Worm (Caenorhabditis elegans) whole organism, L4 larva: ENCODE measurements around the gene oac-1.

ENCODE experiments used
- F26F4.8 ChIP-seq: fragments of 200-800 bp; sonication (Bioruptor generic); conservative IDR thresholded peaks from 2 replicates; pipeline ENCODE4 v1.3.6; 2022; ENCODE audit warnings: missing genetic modification characterization, missing compliant biosample characterization
- F49E8.2 ChIP-seq: sonication (generic microtip); optimal IDR thresholded peaks from 2 replicates; lab custom pipeline; 2016; ENCODE audit warnings: missing compliant biosample characterization, mild to moderate bottlenecking, missing genetic modification characterization, borderline replicate concordance
- Y105C5A.15 ChIP-seq: fragments of 200-800 bp; sonication (Bioruptor generic); IDR thresholded peaks from 2 replicates; pipeline ENCODE4 v1.3.6; 2022; ENCODE audit warnings: missing genetic modification characterization, missing compliant biosample characterization
- Y5F2A.4 ChIP-seq: fragments of 200-800 bp; sonication (Bioruptor generic); optimal IDR thresholded peaks from 2 replicates; lab custom pipeline; 2018; ENCODE audit warnings: mild to moderate bottlenecking, missing genetic modification characterization, missing compliant biosample characterization
- ZK337.2 ChIP-seq: fragments of 200-800 bp; sonication (Bioruptor generic); IDR thresholded peaks from 2 replicates; pipeline ENCODE4 v1.3.6; 2022; ENCODE audit warnings: missing genetic modification reagents, missing genetic modification characterization, missing compliant biosample characterization
- ceh-28 ChIP-seq: fragments of 150-350 bp; optimal IDR thresholded peaks from 2 replicates; lab custom pipeline; 2014; ENCODE audit warnings: missing biosample characterization, missing genetic modification reagents, missing genetic modification characterization
- ceh-32 ChIP-seq: sonication (generic microtip); optimal IDR thresholded peaks from 2 replicates; lab custom pipeline; 2016; ENCODE audit warnings: mild to moderate bottlenecking, missing genetic modification characterization, missing compliant biosample characterization; ENCODE audit not compliant: poor library complexity
- ceh-62 ChIP-seq: sonication (generic microtip); optimal IDR thresholded peaks from 2 replicates; lab custom pipeline; 2017; ENCODE audit warnings: missing biosample characterization, missing genetic modification characterization
- ceh-82 ChIP-seq: sonication (generic microtip); optimal IDR thresholded peaks from 2 replicates; lab custom pipeline; 2017; ENCODE audit warnings: missing biosample characterization, missing genetic modification characterization
- ces-1 ChIP-seq: fragments of 150-350 bp; sonication (generic microtip); optimal IDR thresholded peaks from 4 replicates; lab custom pipeline; 2014; ENCODE audit warnings: missing biosample characterization, missing genetic modification reagents, missing genetic modification characterization
- cey-2 ChIP-seq: sonication (generic microtip); optimal IDR thresholded peaks from 3 replicates; lab custom pipeline; 2017; ENCODE audit warnings: missing genetic modification characterization, mild to moderate bottlenecking, missing compliant biosample characterization, antibody characterized with exemption, borderline replicate concordance; ENCODE audit not compliant: insufficient read depth
- daf-8 ChIP-seq: fragments of 200-800 bp; sonication (Bioruptor generic); IDR thresholded peaks from 2 replicates; pipeline ENCODE4 v1.3.6; 2022; ENCODE audit warnings: missing genetic modification characterization, missing compliant biosample characterization
- egl-43 ChIP-seq: fragments of 200-800 bp; sonication (Bioruptor generic); IDR thresholded peaks from 2 replicates; pipeline ENCODE4 v1.3.6; 2022; ENCODE audit warnings: missing genetic modification reagents, missing genetic modification characterization, missing compliant biosample characterization
- fkh-10 ChIP-seq: fragments of 150-350 bp; optimal IDR thresholded peaks from 2 replicates; lab custom pipeline; 2014; ENCODE audit warnings: missing biosample characterization, missing genetic modification reagents, missing genetic modification characterization
- hlh-30 ChIP-seq: sonication (generic microtip); optimal IDR thresholded peaks from 2 replicates; lab custom pipeline; 2017; ENCODE audit warnings: antibody characterized with exemption, mild to moderate bottlenecking, missing genetic modification characterization, missing compliant biosample characterization; ENCODE audit not compliant: insufficient read depth
- jun-1 ChIP-seq: fragments of 150-350 bp; optimal IDR thresholded peaks from 2 replicates; lab custom pipeline; 2014; ENCODE audit warnings: missing biosample characterization, missing genetic modification reagents, missing genetic modification characterization
- lim-7 ChIP-seq: fragments of 200-800 bp; sonication (Bioruptor generic); IDR thresholded peaks from 2 replicates; pipeline ENCODE4 v1.3.6; 2022; ENCODE audit warnings: missing genetic modification characterization, missing compliant biosample characterization
- lin-13 ChIP-seq: fragments of 150-350 bp; optimal IDR thresholded peaks from 2 replicates; lab custom pipeline; 2014; ENCODE audit warnings: missing biosample characterization, missing genetic modification reagents, missing genetic modification characterization
- lin-29 ChIP-seq: fragments of 200-800 bp; sonication (Bioruptor generic); IDR thresholded peaks from 2 replicates; pipeline ENCODE4 v1.3.6; 2022; ENCODE audit warnings: missing genetic modification reagents, missing genetic modification characterization, missing compliant biosample characterization
- lir-3 ChIP-seq: sonication (generic microtip); optimal IDR thresholded peaks from 2 replicates; lab custom pipeline; 2016; ENCODE audit warnings: mild to moderate bottlenecking, missing genetic modification characterization, missing compliant biosample characterization
- lsy-2 ChIP-seq, 2 experiments: fragments of 150-350 bp in 1 of 2; sonication (generic microtip) in 1 of 2; optimal IDR thresholded peaks; 2 replicates each; lab custom pipeline; 2014 to 2017; ENCODE audit warnings: missing biosample characterization in 2 of 2, missing genetic modification characterization in 2 of 2
- madf-9 ChIP-seq: fragments of 200-800 bp; sonication (Bioruptor generic); conservative IDR thresholded peaks from 2 replicates; pipeline ENCODE4 v1.3.6; 2022; ENCODE audit warnings: missing genetic modification reagents, missing genetic modification characterization, missing compliant biosample characterization
- mdl-1 ChIP-seq, 2 experiments: fragments of 150-350 bp in 1 of 2; sonication (generic microtip) in 1 of 2; optimal IDR thresholded peaks; 2 replicates each; lab custom pipeline; 2014 to 2017; ENCODE audit warnings: missing biosample characterization in 2 of 2, missing genetic modification characterization in 2 of 2
- mdt-29 ChIP-seq: fragments of 200-800 bp; sonication (Bioruptor generic); IDR thresholded peaks from 2 replicates; pipeline ENCODE4 v1.3.6; 2022; ENCODE audit warnings: missing genetic modification reagents, missing genetic modification characterization, missing compliant biosample characterization
- mep-1 ChIP-seq: fragments of 150-350 bp; sonication (generic microtip); optimal IDR thresholded peaks from 3 replicates; lab custom pipeline; 2014; ENCODE audit warnings: missing biosample characterization, missing genetic modification characterization
- mxl-2 ChIP-seq: fragments of 200-800 bp; sonication (Bioruptor generic); conservative IDR thresholded peaks from 2 replicates; pipeline ENCODE4 v1.3.6; 2022; ENCODE audit warnings: missing genetic modification reagents, missing genetic modification characterization, missing compliant biosample characterization
- nhr-102 ChIP-seq: sonication (generic microtip); optimal IDR thresholded peaks from 2 replicates; lab custom pipeline; 2016; ENCODE audit warnings: mild to moderate bottlenecking, missing genetic modification characterization, moderate library complexity, missing compliant biosample characterization
- nhr-28 ChIP-seq: fragments of 150-350 bp; optimal IDR thresholded peaks from 2 replicates; lab custom pipeline; 2014; ENCODE audit warnings: missing biosample characterization, missing genetic modification characterization
- pqm-1 ChIP-seq: sonication (generic microtip); optimal IDR thresholded peaks from 2 replicates; lab custom pipeline; 2017; ENCODE audit warnings: missing biosample characterization, missing genetic modification characterization
- set-16 ChIP-seq: fragments of 200-800 bp; sonication (Bioruptor generic); IDR thresholded peaks from 2 replicates; pipeline ENCODE4 v1.3.6; 2022; ENCODE audit warnings: missing genetic modification reagents, missing genetic modification characterization, missing compliant biosample characterization
- skn-1 ChIP-seq: fragments of 150-350 bp; optimal IDR thresholded peaks from 2 replicates; lab custom pipeline; 2014; ENCODE audit warnings: missing biosample characterization, missing genetic modification characterization
- snpc-1.2 ChIP-seq: fragments of 200-800 bp; sonication (Bioruptor generic); IDR thresholded peaks from 2 replicates; pipeline ENCODE4 v1.3.6; 2022; ENCODE audit warnings: missing genetic modification reagents, missing genetic modification characterization, missing compliant biosample characterization
- tag-97 ChIP-seq: fragments of 200-800 bp; sonication (Bioruptor generic); IDR thresholded peaks from 2 replicates; pipeline ENCODE4 v1.3.6; 2022; ENCODE audit warnings: missing genetic modification characterization, missing compliant biosample characterization
- unc-39 ChIP-seq: sonication (generic microtip); optimal IDR thresholded peaks from 2 replicates; lab custom pipeline; 2017; ENCODE audit warnings: missing biosample characterization, missing genetic modification characterization
- vab-7 ChIP-seq: fragments of 200-800 bp; sonication (Bioruptor generic); IDR thresholded peaks from 2 replicates; pipeline ENCODE4 v1.3.6; 2022; ENCODE audit warnings: missing genetic modification reagents, missing genetic modification characterization, missing compliant biosample characterization
- zag-1 ChIP-seq: fragments of 150-350 bp; optimal IDR thresholded peaks from 2 replicates; lab custom pipeline; 2014; ENCODE audit warnings: missing biosample characterization, missing genetic modification characterization

The oac-1 gene

ce11 chrV:19565082-19565481 lies 9.3 kb upstream of the oac-1 start, which contains the start of gene kcnl-1:
Gene kcnl-1 (plus strand): TSS chrV:19565382.
- TF ChIP-seq lir-3 (tag; lab: Kevin White, UChicago), result no peak
- TF ChIP-seq lin-29, result no peak
- TF ChIP-seq nhr-102 (tag; lab: Kevin White, UChicago), result no peak

DNA sequence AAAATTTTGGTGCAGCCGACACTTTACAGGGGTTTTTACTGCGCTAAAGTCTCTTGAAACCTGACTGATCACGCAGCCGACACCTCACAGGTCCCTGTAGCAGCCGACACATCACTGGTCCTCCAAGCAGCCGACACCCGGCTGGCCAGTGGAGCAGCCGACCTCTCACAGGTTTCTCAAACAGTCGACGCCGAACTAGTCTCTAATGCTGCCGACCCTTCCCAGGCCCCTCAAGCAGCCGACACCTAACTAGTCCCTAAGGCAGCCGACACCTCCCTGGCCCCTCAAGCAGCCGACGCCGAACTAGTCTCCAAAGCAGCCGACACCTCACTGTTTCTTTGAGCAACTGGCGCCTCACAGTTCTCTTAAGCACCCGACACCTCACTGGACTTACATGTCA lies 419 bp downstream of the oac-1 start:
- TF ChIP-seq ceh-28 (tag; lab: Kevin White, UChicago) (no peak), pqm-1 (tag; lab: Kevin White, UChicago) (no peak), unc-39 (tag; lab: Kevin White, UChicago) (no peak), zag-1 (tag; lab: Kevin White, UChicago) (no peak), lim-7 (no peak), snpc-1.2 (GFP tag; lab: Robert Waterston, UW) (no peak), ceh-62 (tag; lab: Kevin White, UChicago) (no peak), egl-43 (0 out of 2 replicates have a peak, but pooled peaks have one; percentile 8), mxl-2 (no peak), set-16 (GFP tag; lab: Robert Waterston, UW) (peak; percentile 88), F26F4.8 (GFP tag; lab: Robert Waterston, UW) (0 out of 2 replicates have a peak, but pooled peaks have one; percentile 35), lsy-2 (tag; optimal IDR thresholded peaks at IDR 0.05; lab: Kevin White, UChicago) (no peak), ZK337.2 (GFP tag; lab: Robert Waterston, UW) (no peak), madf-9 (GFP tag; lab: Robert Waterston, UW) (no peak), fkh-10 (GFP tag; lab: Kevin White, UChicago) (no peak), vab-7 (GFP tag; lab: Robert Waterston, UW) (no peak)

- TF ChIP-seq lir-3 (tag; lab: Kevin White, UChicago), result no peak
- TF ChIP-seq mep-1 (tag; lab: Kevin White, UChicago), result peak; percentile 5
- TF ChIP-seq Y5F2A.4, result no peak
- peak; percentile 45 for TF ChIP-seq lin-13 (GFP tag; lab: Kevin White, UChicago)
- TF ChIP-seq nhr-28, result peak; percentile 88
Observed at ce11 chrV:19550294-19550693, 5.5 kb downstream of the oac-1 start.

ce11 chrV:19549689-19550088 lies 6.1 kb downstream of the oac-1 start, which contains the start of gene Y43F8B.20:
Gene Y43F8B.20 (minus strand): TSS chrV:19549789.
- TF ChIP-seq mdt-29 (GFP tag; lab: Robert Waterston, UW) (no peak), skn-1 (tag; lab: Kevin White, UChicago) (no peak), F49E8.2 (tag; lab: Kevin White, UChicago) (no peak), mxl-2 (no peak), fkh-10 (GFP tag; lab: Kevin White, UChicago) (no peak), hlh-30 (no peak), lim-7 (no peak), ceh-32 (no peak), mdl-1 (tag; optimal IDR thresholded peaks at IDR 0.05; lab: Kevin White, UChicago) (no peak), ces-1 (GFP tag; lab: Kevin White, UChicago) (no peak), cey-2 (no peak), ZK337.2 (GFP tag; lab: Robert Waterston, UW) (no peak), egl-43 (no peak), Y105C5A.15 (GFP tag; lab: Robert Waterston, UW) (no peak), unc-39 (tag; lab: Kevin White, UChicago) (no peak), tag-97 (no peak), ceh-82 (tag; lab: Kevin White, UChicago) (no peak), daf-8 (GFP tag; lab: Robert Waterston, UW) (no peak), jun-1 (tag; lab: Kevin White, UChicago) (no peak)
